Fruit fly (Drosophila melanogaster): ENCODE measurements around the gene Ilp8.

The Ilp8 gene

dm6 chr3L:17006250-17006693 lies 25.6 kb downstream of the Ilp8 start (continued):
- no peak for TF ChIP-seq CG33213 (GFP tag; optimal IDR thresholded peaks at IDR 0.05)
- TF ChIP-seq usp (GFP tag; optimal IDR thresholded peaks at IDR 0.05): no peak
- TF ChIP-seq CG8089 (GFP tag; optimal IDR thresholded peaks at IDR 0.05): no peak
- TF ChIP-seq fd96Cb (tag; optimal IDR thresholded peaks at IDR 0.05): no peak
- TF ChIP-seq Antp (GFP tag; optimal IDR thresholded peaks at IDR 0.05): peak; percentile 10
- TF ChIP-seq CG14050 (GFP tag; IDR thresholded peaks at IDR 0.05): no peak
- TF ChIP-seq CG3163 (GFP tag; optimal IDR thresholded peaks at IDR 0.05): no peak
- peak; percentile 17; the same call in 1 of the 2 replicates for TF ChIP-seq Ada2b (GFP tag; IDR thresholded peaks at IDR 0.05)
- no peak for TF ChIP-seq CG2120 (GFP tag; optimal IDR thresholded peaks at IDR 0.05)
- no peak for TF ChIP-seq CG6254 (GFP tag; optimal IDR thresholded peaks at IDR 0.05)
- TF ChIP-seq sob (GFP tag; IDR thresholded peaks at IDR 0.05): 0 out of 2 replicates have a peak, but pooled peaks have one; percentile 43
- no peak for TF ChIP-seq aop (GFP tag; IDR thresholded peaks at IDR 0.05)
- no peak; the same call in 1 of the 2 replicates for TF ChIP-seq ranshi (GFP tag; IDR thresholded peaks at IDR 0.05)
- TF ChIP-seq Xrp1 (GFP tag; IDR thresholded peaks at IDR 0.05): no peak
- TF ChIP-seq sqz (GFP tag; optimal IDR thresholded peaks at IDR 0.05): no peak
- no peak for TF ChIP-seq CG11247 (GFP tag; IDR thresholded peaks at IDR 0.05)
- peak in 1 of 2 experiments; percentile 35 for TF ChIP-seq Hr78 (GFP tag; optimal IDR thresholded peaks at IDR 0.05)
- no peak for TF ChIP-seq prd (optimal IDR thresholded peaks at IDR 0.05)
- TF ChIP-seq prd (GFP tag; IDR thresholded peaks at IDR 0.05): 0 out of 3 replicates have a peak, but pooled peaks have one; percentile 21
- TF ChIP-seq CG17186 (GFP tag; optimal IDR thresholded peaks at IDR 0.05): no peak
- peak; percentile 79 for TF ChIP-seq Med (GFP tag)
- TF ChIP-seq stwl (tag; optimal IDR thresholded peaks at IDR 0.05): no peak
- TF ChIP-seq Atf6 (GFP tag; IDR thresholded peaks at IDR 0.05): no peak
- no peak for TF ChIP-seq Side (GFP tag; optimal IDR thresholded peaks at IDR 0.05)
- no peak for TF ChIP-seq CG15269 (tag; optimal IDR thresholded peaks at IDR 0.05)
- TF ChIP-seq Hr39 (optimal IDR thresholded peaks at IDR 0.05): no peak
- TF ChIP-seq Hey (tag; optimal IDR thresholded peaks at IDR 0.05): peak; percentile 33
- no peak for TF ChIP-seq CG10209 (GFP tag; optimal IDR thresholded peaks at IDR 0.05)
- TF ChIP-seq disco-r (GFP tag; optimal IDR thresholded peaks at IDR 0.05): no peak
- no peak for TF ChIP-seq bsh (GFP tag; optimal IDR thresholded peaks at IDR 0.05)
- no peak for TF ChIP-seq D19A (tag; optimal IDR thresholded peaks at IDR 0.05)
- no peak for TF ChIP-seq CG10267 (tag; optimal IDR thresholded peaks at IDR 0.05)
- TF ChIP-seq NfI (GFP tag; optimal IDR thresholded peaks at IDR 0.05): peak; percentile 4
- TF ChIP-seq odd (GFP tag; optimal IDR thresholded peaks at IDR 0.05): no peak
- TF ChIP-seq Mrtf (GFP tag; IDR thresholded peaks at IDR 0.05): no peak
- no peak for TF ChIP-seq CG10565 (GFP tag; optimal IDR thresholded peaks at IDR 0.05)
- no peak for TF ChIP-seq sr (GFP tag; IDR thresholded peaks at IDR 0.05)
- no peak for TF ChIP-seq unpg (GFP tag; optimal IDR thresholded peaks at IDR 0.05)
- TF ChIP-seq HHEX (GFP tag; optimal IDR thresholded peaks at IDR 0.05): peak; percentile 23
- TF ChIP-seq Ravus (GFP tag; IDR thresholded peaks at IDR 0.05): no peak
- TF ChIP-seq shn (GFP tag; optimal IDR thresholded peaks at IDR 0.05): no peak
- no peak for TF ChIP-seq rib (GFP tag; IDR thresholded peaks at IDR 0.05)
- no peak for TF ChIP-seq CG9609 (GFP tag; optimal IDR thresholded peaks at IDR 0.05)
- no peak for TF ChIP-seq CG6689 (GFP tag; IDR thresholded peaks at IDR 0.05)
- peak; percentile 53 for TF ChIP-seq tgo (GFP tag; IDR thresholded peaks at IDR 0.05)
- no peak for TF ChIP-seq org-1 (GFP tag; optimal IDR thresholded peaks at IDR 0.05)
- TF ChIP-seq B-H1 (GFP tag; IDR thresholded peaks at IDR 0.05): peak; percentile 11; the same call in 1 of the 3 replicates
- TF ChIP-seq CG34422 (GFP tag; IDR thresholded peaks at IDR 0.05): no peak
- no peak for TF ChIP-seq HLHmδ (GFP tag; optimal IDR thresholded peaks at IDR 0.05)
- TF ChIP-seq pita (GFP tag; optimal IDR thresholded peaks at IDR 0.05): no peak
- no peak for TF ChIP-seq trem (tag; optimal IDR thresholded peaks at IDR 0.05)
- TF ChIP-seq CG6791 (GFP tag; IDR thresholded peaks at IDR 0.05; ENCODE audit: partially characterized antibody): no peak
